Worm (Caenorhabditis elegans): Measurements from ENCODE around the gene ZC15.5.
A peak's percentile ranks its signal among the peaks of the same experiment; 100 is the strongest.

ZC15.5 gene

DNA sequence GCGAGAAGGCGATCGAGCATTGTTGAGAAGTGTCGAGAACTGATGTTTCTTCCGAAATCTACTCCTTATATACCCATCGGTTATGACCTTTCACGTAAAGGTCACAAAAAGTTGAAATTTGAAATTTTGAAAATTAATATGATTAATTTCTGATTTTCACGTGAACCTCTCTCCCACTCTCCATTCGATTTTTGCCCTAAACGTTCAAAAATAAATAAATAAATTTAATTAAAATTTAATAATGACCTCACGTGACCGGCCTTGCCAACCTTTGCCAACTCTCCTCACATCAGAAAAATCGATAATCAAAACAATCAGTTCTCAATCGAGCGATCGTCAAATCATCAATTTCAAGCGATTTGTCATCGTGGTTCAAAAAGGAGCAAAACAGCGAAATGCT is 19.7 kb downstream of the ZC15.5 start, which contains the start of gene Y113G7C.1:
TSS of gene Y113G7C.1 (plus strand) at position 301 of the 400 bp plus-strand sequence.
- no peak for TF ChIP-seq ceh-45 (GFP tag; IDR thresholded peaks at IDR 0.05)
- no peak for TF ChIP-seq ets-4 (tag; optimal IDR thresholded peaks at IDR 0.05)
- no peak for TF ChIP-seq sox-2 (GFP tag; IDR thresholded peaks at IDR 0.05)
- TF ChIP-seq sdc-2 (tag; optimal IDR thresholded peaks at IDR 0.05) = no peak
- TF ChIP-seq F13H6.1 (tag; optimal IDR thresholded peaks at IDR 0.05) = no peak
- no peak for TF ChIP-seq pqm-1 (tag; optimal IDR thresholded peaks at IDR 0.05)
- no peak for TF ChIP-seq pha-4 (tag; optimal IDR thresholded peaks at IDR 0.05)
- TF ChIP-seq unc-42 (tag; optimal IDR thresholded peaks at IDR 0.05) = no peak
- no peak for TF ChIP-seq nhr-11 (tag; optimal IDR thresholded peaks at IDR 0.05)
- TF ChIP-seq lin-11 (tag; optimal IDR thresholded peaks at IDR 0.05) = no peak
- TF ChIP-seq C38D4.7 (GFP tag; optimal IDR thresholded peaks at IDR 0.05) = no peak
- no peak for TF ChIP-seq che-1 (tag; optimal IDR thresholded peaks at IDR 0.05)
- TF ChIP-seq ceh-30 (tag; optimal IDR thresholded peaks at IDR 0.05) = no peak
- no peak for TF ChIP-seq fax-1 (tag; optimal IDR thresholded peaks at IDR 0.05)

- TF ChIP-seq ceh-22 (tag; optimal IDR thresholded peaks at IDR 0.05) (no peak), unc-3 (GFP tag; conservative IDR thresholded peaks at IDR 0.05) (no peak), unc-3 (tag; optimal IDR thresholded peaks at IDR 0.05) (no peak), unc-55 (GFP tag; optimal IDR thresholded peaks at IDR 0.05) (no peak), syd-9 (tag; optimal IDR thresholded peaks at IDR 0.05) (no peak), unc-42 (tag; optimal IDR thresholded peaks at IDR 0.05) (no peak), ref-2 (tag; optimal IDR thresholded peaks at IDR 0.05) (no peak), pha-4 (tag; optimal IDR thresholded peaks at IDR 0.05) (no peak), ceh-19 (GFP tag; optimal IDR thresholded peaks at IDR 0.05) (no peak), mec-3 (tag; optimal IDR thresholded peaks at IDR 0.05; ENCODE audit: borderline replicate concordance) (no peak), sox-4 (tag; optimal IDR thresholded peaks at IDR 0.05) (no peak), npax-4 (tag; optimal IDR thresholded peaks at IDR 0.05) (no peak), hlh-15 (tag; optimal IDR thresholded peaks at IDR 0.05) (no peak), C38D4.7 (GFP tag; optimal IDR thresholded peaks at IDR 0.05) (no peak), tbx-2 (tag; optimal IDR thresholded peaks at IDR 0.05) (no peak), sdc-2 (tag; optimal IDR thresholded peaks at IDR 0.05) (no peak)
Measured at ce11 chrV:20325417-20325816, 27.7 kb downstream of the ZC15.5 start, which contains the start of gene Y38H6A.1. Gene Y38H6A.1 (plus strand): TSS chrV:20325717.

- no peak for TF ChIP-seq syd-9 (tag; optimal IDR thresholded peaks at IDR 0.05)
- no peak for TF ChIP-seq ceh-45 (GFP tag; IDR thresholded peaks at IDR 0.05)
- no peak for TF ChIP-seq nhr-232 (tag; optimal IDR thresholded peaks at IDR 0.05)
- no peak for TF ChIP-seq ceh-30 (tag; optimal IDR thresholded peaks at IDR 0.05)
- TF ChIP-seq unc-55 (GFP tag; optimal IDR thresholded peaks at IDR 0.05) = no peak
- TF ChIP-seq ahr-1 (tag; optimal IDR thresholded peaks at IDR 0.05) = no peak
- TF ChIP-seq K02D7.2 (tag; optimal IDR thresholded peaks at IDR 0.05) = no peak
- TF ChIP-seq fkh-6 (tag; optimal IDR thresholded peaks at IDR 0.05) = no peak
- TF ChIP-seq unc-3 (GFP tag; conservative IDR thresholded peaks at IDR 0.05) = no peak
- TF ChIP-seq unc-3 (tag; optimal IDR thresholded peaks at IDR 0.05) = no peak
- TF ChIP-seq eyg-1 (tag; optimal IDR thresholded peaks at IDR 0.05) = no peak
Measured at ce11 chrV:20335264-20335663, 37.5 kb downstream of the ZC15.5 start, which contains the start of gene Y38H6A.5. Gene Y38H6A.5 (minus strand): TSS chrV:20335364.

ce11 chrV:20338020-20338419 is 40.3 kb downstream of the ZC15.5 start:
- peak; percentile 38 for TF ChIP-seq unc-42 (tag; optimal IDR thresholded peaks at IDR 0.05)
- TF ChIP-seq dve-1 (tag; optimal IDR thresholded peaks at IDR 0.05) = no peak
- no peak for TF ChIP-seq K09A11.1 (tag; optimal IDR thresholded peaks at IDR 0.05; ENCODE audit: insufficient read depth)
- TF ChIP-seq pha-4 (tag; optimal IDR thresholded peaks at IDR 0.05) = no peak
- TF ChIP-seq sox-4 (tag; optimal IDR thresholded peaks at IDR 0.05) = no peak
- no peak for TF ChIP-seq hlh-6 (tag; optimal IDR thresholded peaks at IDR 0.05)

DNA sequence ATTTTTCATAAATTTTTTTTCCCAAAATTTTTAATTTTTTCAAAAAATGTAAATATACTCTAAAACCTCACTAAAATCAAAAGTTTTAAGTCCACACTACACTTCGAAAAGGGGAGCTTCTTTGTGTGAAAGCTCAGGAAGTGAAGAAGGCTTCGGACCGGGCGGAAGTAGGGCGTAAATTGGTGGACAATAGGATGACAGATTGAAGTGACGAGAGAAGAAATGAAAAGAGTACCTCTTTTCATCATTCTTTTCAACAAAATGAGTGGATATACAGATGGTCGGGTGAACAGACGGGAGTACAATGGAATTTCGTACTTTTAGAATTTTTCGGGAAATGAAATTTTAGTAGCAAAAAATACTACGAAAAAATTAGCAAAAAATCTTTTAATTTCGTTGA is 41.1 kb downstream of the ZC15.5 start:
- TF ChIP-seq unc-42 (tag; optimal IDR thresholded peaks at IDR 0.05) (peak; percentile 45), mec-3 (tag; optimal IDR thresholded peaks at IDR 0.05; ENCODE audit: borderline replicate concordance) (no peak)
